Worm (Caenorhabditis elegans): ENCODE measurements around the gene dnj-7.

The dnj-7 gene

ce11 chrX:7200475-7200874 is 6.1 kb downstream of the dnj-7 start:
- TF ChIP-seq nfyb-1 (GFP tag; IDR thresholded peaks at IDR 0.05) (peak; percentile 74), cebp-1 (GFP tag; IDR thresholded peaks at IDR 0.05) (no peak), cebp-1 (tag; optimal IDR thresholded peaks at IDR 0.05) (peak; percentile 55), egl-44 (GFP tag; IDR thresholded peaks at IDR 0.05) (0 out of 2 replicates have a peak, but pooled peaks have one; percentile 38), ceh-27 (GFP tag; optimal IDR thresholded peaks at IDR 0.05) (no peak), unc-62 (GFP tag; optimal IDR thresholded peaks at IDR 0.05) (peak; percentile 53), Y53F4B.3 (GFP tag; IDR thresholded peaks at IDR 0.05) (no peak), sptf-2 (GFP tag; optimal IDR thresholded peaks at IDR 0.05) (no peak), nhr-80 (tag; optimal IDR thresholded peaks at IDR 0.05) (peak; percentile 95), madf-10 (tag; optimal IDR thresholded peaks at IDR 0.05) (peak; percentile 50), atf-7 (tag; optimal IDR thresholded peaks at IDR 0.05) (peak; percentile 61), F39B2.1 (GFP tag; IDR thresholded peaks at IDR 0.05) (no peak), Y56A3A.18 (GFP tag; IDR thresholded peaks at IDR 0.05) (no peak), nhr-90 (tag; optimal IDR thresholded peaks at IDR 0.05) (peak; percentile 21), ets-4 (GFP tag; optimal IDR thresholded peaks at IDR 0.05) (peak; percentile 44), lag-1 (GFP tag; IDR thresholded peaks at IDR 0.05) (no peak), ztf-22 (GFP tag; optimal IDR thresholded peaks at IDR 0.05) (peak; percentile 41), let-607 (tag; optimal IDR thresholded peaks at IDR 0.05) (peak in 1 of 2 experiments; percentile 66)

ce11 chrX:7204175-7204574 is 9.8 kb downstream of the dnj-7 start:
- TF ChIP-seq ceh-100 (GFP tag; IDR thresholded peaks at IDR 0.05) (no peak), F10E7.11 (tag; optimal IDR thresholded peaks at IDR 0.05) (no peak), repo-1 (tag; optimal IDR thresholded peaks at IDR 0.05) (no peak), pbrm-1 (GFP tag; IDR thresholded peaks at IDR 0.05) (no peak), Y56A3A.18 (GFP tag; IDR thresholded peaks at IDR 0.05) (no peak)

DNA sequence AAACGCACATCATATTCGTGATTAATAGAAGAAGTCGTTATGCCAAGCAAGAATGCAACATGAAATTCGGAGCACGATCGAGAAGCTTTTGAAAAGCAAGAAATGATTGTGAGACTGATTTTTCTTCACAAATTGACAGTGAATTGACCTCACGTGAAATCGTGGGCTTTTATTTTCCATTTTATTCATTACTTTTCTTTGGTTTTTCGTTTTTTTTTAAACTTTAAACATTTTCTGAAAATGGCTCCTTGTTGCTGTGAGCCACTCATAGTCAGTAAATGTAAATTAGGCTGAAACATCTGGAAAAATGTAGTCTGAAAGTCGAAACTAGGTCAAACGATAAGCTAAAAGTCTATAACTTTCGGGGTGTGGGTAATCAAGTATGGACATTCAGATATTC is 10.8 kb downstream of the dnj-7 start, which contains the start of gene C55B6.5:
Gene C55B6.5 (minus strand): TSS at position 101 of the 400 bp plus-strand sequence.
- TF ChIP-seq B0019.2 (GFP tag; conservative IDR thresholded peaks at IDR 0.05) (no peak), athp-1 (tag; optimal IDR thresholded peaks at IDR 0.05) (no peak), sptf-2 (GFP tag; optimal IDR thresholded peaks at IDR 0.05) (no peak), F57C9.4 (tag; optimal IDR thresholded peaks at IDR 0.05) (no peak), Y67H2A.10 (GFP tag; conservative IDR thresholded peaks at IDR 0.05) (no peak), cebp-2 (GFP tag; IDR thresholded peaks at IDR 0.05) (no peak), unc-62 (GFP tag; optimal IDR thresholded peaks at IDR 0.05) (no peak), cebp-1 (GFP tag; IDR thresholded peaks at IDR 0.05) (no peak), cebp-1 (tag; optimal IDR thresholded peaks at IDR 0.05) (no peak), ceh-91 (GFP tag; IDR thresholded peaks at IDR 0.05) (no peak), C17E4.6 (GFP tag; IDR thresholded peaks at IDR 0.05) (no peak), Y95B8A.8 (GFP tag; IDR thresholded peaks at IDR 0.05) (no peak), madf-8 (GFP tag; conservative IDR thresholded peaks at IDR 0.05) (no peak), tlf-1 (GFP tag; optimal IDR thresholded peaks at IDR 0.05) (no peak), F52B5.7 (tag; optimal IDR thresholded peaks at IDR 0.05) (no peak), hlh-26 (GFP tag; conservative IDR thresholded peaks at IDR 0.05) (no peak), lin-54 (GFP tag; optimal IDR thresholded peaks at IDR 0.05) (no peak), ztf-25 (GFP tag; IDR thresholded peaks at IDR 0.05) (no peak), egl-18 (GFP tag; IDR thresholded peaks at IDR 0.05) (no peak), fkh-3 (tag; optimal IDR thresholded peaks at IDR 0.05) (no peak), tbx-9 (tag; optimal IDR thresholded peaks at IDR 0.05; ENCODE audit: borderline replicate concordance) (no peak)
